Fruit fly (Drosophila melanogaster) whole organism, embryonic: ENCODE measurements around the gene CG33791.

Experiments used
- Ada2b ChIP-seq: fragments of 200-800 bp; sonication (Bioruptor generic); IDR thresholded peaks from 2 replicates; pipeline ENCODE4 v1.3.6; 2022; ENCODE audit warnings: missing biosample characterization, missing genetic modification characterization
- CG10209 ChIP-seq: fragments of 200-800 bp; sonication (Bioruptor generic); optimal IDR thresholded peaks from 3 replicates; lab custom pipeline; 2017; ENCODE audit warnings: missing biosample characterization, mild to moderate bottlenecking, missing genetic modification characterization, missing genetic modification reagents
- CG11456 ChIP-seq: fragments of 200-800 bp; sonication (Bioruptor generic); IDR thresholded peaks from 3 replicates; pipeline ENCODE4 v1.3.6; 2022; ENCODE audit warnings: missing biosample characterization, missing genetic modification characterization
- CG12659 ChIP-seq: fragments of 200-800 bp; sonication (Bioruptor generic); optimal IDR thresholded peaks from 3 replicates; lab custom pipeline; 2017; ENCODE audit warnings: mild to moderate bottlenecking, missing biosample characterization, missing genetic modification reagents, missing genetic modification characterization
- CG13424 ChIP-seq: fragments of 200-800 bp; sonication (Bioruptor generic); optimal IDR thresholded peaks from 2 replicates; lab custom pipeline; 2019; ENCODE audit warnings: missing biosample characterization, mild to moderate bottlenecking, missing genetic modification characterization, moderate library complexity
- CG13775 ChIP-seq: fragments of 200-800 bp; sonication (Bioruptor generic); optimal IDR thresholded peaks from 3 replicates; lab custom pipeline; 2017; ENCODE audit warnings: missing biosample characterization, mild to moderate bottlenecking, missing genetic modification characterization
- CG14014 ChIP-seq: fragments of 200-800 bp; sonication (Bioruptor generic); IDR thresholded peaks from 2 replicates; pipeline ENCODE4 v1.3.6; 2022; ENCODE audit warnings: missing biosample characterization, missing genetic modification characterization
- CG14667 ChIP-seq: fragments of 200-800 bp; sonication (Bioruptor generic); IDR thresholded peaks from 2 replicates; pipeline ENCODE4 v1.3.6; 2022; ENCODE audit warnings: missing biosample characterization, missing genetic modification characterization
- CG14965 ChIP-seq: fragments of 200-800 bp; sonication (Bioruptor generic); optimal IDR thresholded peaks from 2 replicates; lab custom pipeline; 2016; ENCODE audit warnings: missing biosample characterization, missing genetic modification characterization, borderline replicate concordance
- CG15269 ChIP-seq: fragments of 200-800 bp; sonication (Bioruptor generic); optimal IDR thresholded peaks from 2 replicates; lab custom pipeline; 2018; ENCODE audit warnings: missing biosample characterization, mild to moderate bottlenecking, missing genetic modification characterization, moderate library complexity
- CG16863 ChIP-seq: fragments of 200-800 bp; sonication (Bioruptor generic); optimal IDR thresholded peaks from 3 replicates; lab custom pipeline; 2016; ENCODE audit warnings: missing biosample characterization, missing genetic modification characterization
- CG17328 ChIP-seq: fragments of 200-800 bp; sonication (Bioruptor generic); IDR thresholded peaks from 2 replicates; pipeline ENCODE4 v1.3.6; 2022; ENCODE audit warnings: missing biosample characterization, missing genetic modification characterization
- CG18619 ChIP-seq: fragments of 200-800 bp; sonication (Bioruptor generic); optimal IDR thresholded peaks from 3 replicates; lab custom pipeline; 2017; ENCODE audit warnings: missing biosample characterization, mild to moderate bottlenecking, missing genetic modification characterization
- CG2889 ChIP-seq: fragments of 200-800 bp; sonication (Bioruptor generic); IDR thresholded peaks from 3 replicates; pipeline ENCODE4 v1.3.6; 2022; ENCODE audit warnings: missing biosample characterization, missing genetic modification characterization
- CG31441 ChIP-seq: fragments of 200-800 bp; sonication (Bioruptor generic); IDR thresholded peaks from 2 replicates; pipeline ENCODE4 v1.3.6; 2022; ENCODE audit warnings: missing biosample characterization, missing genetic modification characterization
- CG34376 ChIP-seq: fragments of 200-800 bp; sonication (Bioruptor generic); optimal IDR thresholded peaks from 2 replicates; lab custom pipeline; 2018; ENCODE audit warnings: missing biosample characterization, mild to moderate bottlenecking, missing genetic modification characterization
- CG4424 ChIP-seq: fragments of 200-800 bp; sonication (Bioruptor generic); optimal IDR thresholded peaks from 3 replicates; lab custom pipeline; 2016; ENCODE audit warnings: missing biosample characterization, missing genetic modification characterization
- CG7357 ChIP-seq: fragments of 200-800 bp; sonication (Bioruptor generic); IDR thresholded peaks from 3 replicates; pipeline ENCODE4 v1.3.6; 2022; ENCODE audit warnings: missing biosample characterization, missing genetic modification characterization
- CG7372 ChIP-seq: fragments of 200-800 bp; sonication (Bioruptor generic); IDR thresholded peaks from 2 replicates; pipeline ENCODE4 v1.3.6; 2022; ENCODE audit warnings: missing biosample characterization, missing genetic modification characterization
- CG9727 ChIP-seq: fragments of 200-800 bp; sonication (Bioruptor generic); optimal IDR thresholded peaks from 3 replicates; lab custom pipeline; 2017; ENCODE audit warnings: missing biosample characterization, mild to moderate bottlenecking, missing genetic modification characterization
- HLH4C ChIP-seq: fragments of 200-800 bp; sonication (Bioruptor generic); IDR thresholded peaks from 3 replicates; pipeline ENCODE4 v1.3.6; 2022; ENCODE audit warnings: missing biosample characterization, missing genetic modification characterization; ENCODE audit not compliant: partially characterized antibody
- NFAT ChIP-seq: fragments of 200-800 bp; sonication (Bioruptor generic); IDR thresholded peaks from 2 replicates; pipeline ENCODE4 v1.3.6; 2022; ENCODE audit warnings: missing biosample characterization, missing genetic modification characterization
- NfI ChIP-seq: fragments of 200-800 bp; sonication (Bioruptor generic); optimal IDR thresholded peaks from 3 replicates; lab custom pipeline; 2018; ENCODE audit warnings: missing biosample characterization, mild to moderate bottlenecking, missing genetic modification characterization, moderate library complexity
- Pdp1 ChIP-seq, 2 experiments: fragments of 200-800 bp; sonication (Bioruptor generic); optimal IDR thresholded peaks; 3 replicates each; lab custom pipeline; 2016; ENCODE audit warnings: missing biosample characterization in 2 of 2, missing genetic modification characterization in 2 of 2, mild to moderate bottlenecking in 1 of 2, moderate library complexity in 1 of 2
- Ravus ChIP-seq: fragments of 200-800 bp; sonication (Bioruptor generic); IDR thresholded peaks from 2 replicates; pipeline ENCODE4 v1.3.6; 2022; ENCODE audit warnings: missing biosample characterization, missing genetic modification characterization
- Sox102F ChIP-seq: fragments of 200-800 bp; sonication (Bioruptor generic); optimal IDR thresholded peaks from 2 replicates; lab custom pipeline; 2018; ENCODE audit warnings: missing biosample characterization, mild to moderate bottlenecking, missing genetic modification characterization, moderate library complexity
- TFAM ChIP-seq: fragments of 200-800 bp; sonication (Bioruptor generic); optimal IDR thresholded peaks from 2 replicates; lab custom pipeline; 2017; ENCODE audit warnings: missing biosample characterization, missing genetic modification characterization, inconsistent platforms
- Xbp1 ChIP-seq: fragments of 200-800 bp; sonication (Bioruptor generic); optimal IDR thresholded peaks from 3 replicates; lab custom pipeline; 2016; ENCODE audit warnings: missing biosample characterization, mild to moderate bottlenecking, missing genetic modification characterization
- abd-A ChIP-seq: fragments of 200-800 bp; sonication (Bioruptor generic); optimal IDR thresholded peaks from 3 replicates; lab custom pipeline; 2019; ENCODE audit warnings: missing biosample characterization, mild to moderate bottlenecking, missing genetic modification characterization, moderate library complexity
- br ChIP-seq: fragments of >200 bp; optimal IDR thresholded peaks from 2 replicates; lab custom pipeline; 2017
- chif ChIP-seq, 2 experiments: fragments of 200-800 bp; sonication (Bioruptor generic); optimal IDR thresholded peaks; 3 replicates each; lab custom pipeline; 2016; ENCODE audit warnings: missing biosample characterization in 2 of 2, missing genetic modification characterization in 2 of 2
- dysf ChIP-seq: fragments of 200-800 bp; sonication (Bioruptor generic); IDR thresholded peaks from 3 replicates; pipeline ENCODE4 v1.3.6; 2022; ENCODE audit warnings: missing biosample characterization, missing genetic modification characterization
- fd96Cb ChIP-seq: fragments of 200-800 bp; sonication (Bioruptor generic); optimal IDR thresholded peaks from 2 replicates; lab custom pipeline; 2018; ENCODE audit warnings: missing biosample characterization, mild to moderate bottlenecking, missing genetic modification characterization, moderate library complexity
- gfzf ChIP-seq: fragments of 200-800 bp; sonication (Bioruptor generic); optimal IDR thresholded peaks from 2 replicates; lab custom pipeline; 2016; ENCODE audit warnings: missing biosample characterization, mild to moderate bottlenecking, missing genetic modification characterization, moderate library complexity
- grau ChIP-seq: fragments of 200-800 bp; optimal IDR thresholded peaks from 3 replicates; lab custom pipeline; 2019; ENCODE audit warnings: missing biosample characterization, mild to moderate bottlenecking, missing genetic modification characterization, moderate library complexity
- ind ChIP-seq: fragments of 200-800 bp; sonication (Bioruptor generic); optimal IDR thresholded peaks from 3 replicates; lab custom pipeline; 2016; ENCODE audit warnings: missing biosample characterization, missing genetic modification characterization
- klu ChIP-seq: fragments of 200-800 bp; sonication (Bioruptor generic); IDR thresholded peaks from 2 replicates; pipeline ENCODE4 v1.3.6; 2022; ENCODE audit warnings: missing biosample characterization, missing genetic modification characterization
- lilli ChIP-seq: fragments of 200-800 bp; sonication (Bioruptor generic); optimal IDR thresholded peaks from 3 replicates; lab custom pipeline; 2016; ENCODE audit warnings: missing biosample characterization, missing genetic modification characterization
- lmd ChIP-seq: fragments of 200-800 bp; sonication (Bioruptor generic); IDR thresholded peaks from 2 replicates; pipeline ENCODE4 v1.3.6; 2022; ENCODE audit warnings: missing biosample characterization, missing genetic modification characterization
- mam ChIP-seq: fragments of 200-800 bp; sonication (Bioruptor generic); optimal IDR thresholded peaks from 3 replicates; lab custom pipeline; 2016; ENCODE audit warnings: missing biosample characterization, missing genetic modification characterization
- nmo ChIP-seq: fragments of 200-800 bp; sonication (Bioruptor generic); optimal IDR thresholded peaks from 2 replicates; lab custom pipeline; 2018; ENCODE audit warnings: missing biosample characterization, mild to moderate bottlenecking, missing genetic modification characterization, moderate library complexity
- pho ChIP-seq: fragments of 200-800 bp; sonication (Bioruptor generic); optimal IDR thresholded peaks from 2 replicates; lab custom pipeline; 2016; ENCODE audit warnings: missing biosample characterization, missing genetic modification characterization
- prd ChIP-seq, 3 experiments: fragments of >200 bp in 2 of 3; fragments of 200-800 bp in 1 of 3; sonication (Bioruptor generic) in 1 of 3; optimal IDR thresholded peaks in 2 of 3; IDR thresholded peaks in 1 of 3; 2 replicates in 2 of 3; 3 replicates in 1 of 3; pipeline versions ENCODE4 v1.3.6 to Lab custom; 2017 to 2022; ENCODE audit warnings: missing biosample characterization in 1 of 3, missing genetic modification characterization in 1 of 3
- sug ChIP-seq: fragments of 200-800 bp; optimal IDR thresholded peaks from 2 replicates; lab custom pipeline; 2019; ENCODE audit warnings: missing biosample characterization, mild to moderate bottlenecking, missing genetic modification characterization, moderate library complexity
- tin ChIP-seq: fragments of 200-800 bp; sonication (Bioruptor generic); optimal IDR thresholded peaks from 3 replicates; lab custom pipeline; 2016; ENCODE audit warnings: missing biosample characterization, missing genetic modification characterization
- tio ChIP-seq: fragments of 200-800 bp; sonication (Bioruptor generic); optimal IDR thresholded peaks from 2 replicates; lab custom pipeline; 2017; ENCODE audit warnings: missing biosample characterization, missing genetic modification characterization, inconsistent platforms
- ttk ChIP-seq: fragments of 200-800 bp; sonication (Bioruptor generic); IDR thresholded peaks from 2 replicates; pipeline ENCODE4 v2.1.2; 2022; ENCODE audit warnings: missing biosample characterization, missing genetic modification characterization
- twi ChIP-seq: fragments of 200-800 bp; optimal IDR thresholded peaks from 2 replicates; lab custom pipeline; 2019; ENCODE audit warnings: missing biosample characterization, mild to moderate bottlenecking, missing genetic modification characterization, moderate library complexity
- tx ChIP-seq: fragments of 200-800 bp; sonication (Bioruptor generic); optimal IDR thresholded peaks from 2 replicates; lab custom pipeline; 2016; ENCODE audit warnings: missing biosample characterization, missing genetic modification characterization
- wor ChIP-seq: fragments of 200-800 bp; sonication (Bioruptor generic); IDR thresholded peaks from 2 replicates; pipeline ENCODE4 v1.3.6; 2022; ENCODE audit warnings: missing biosample characterization, missing genetic modification characterization

Gene CG33791

dm6 chr3L:1609611-1610010 is 6.9 kb downstream of the CG33791 start (continued):
- TF ChIP-seq Pdp1 (GFP tag; optimal IDR thresholded peaks at IDR 0.05; lab: Kevin White, UChicago) (peak in 1 of 2 experiments; percentile 46), CG17328 (GFP tag; lab: Robert Waterston, UW) (0 out of 2 replicates have a peak, but pooled peaks have one; percentile 20), lilli (GFP tag; lab: Kevin White, UChicago) (peak; percentile 59), abd-A (no peak), nmo (GFP tag; lab: Kevin White, UChicago) (peak; percentile 34), CG11456 (GFP tag; lab: Robert Waterston, UW) (peak; percentile 38; the same call in 1 of the 3 replicates), CG31441 (GFP tag; lab: Robert Waterston, UW) (peak; percentile 31; the same call in 1 of the 2 replicates), klu (GFP tag; lab: Robert Waterston, UW) (peak; percentile 54), NfI (GFP tag; lab: Kevin White, UChicago) (peak; percentile 21), CG18619 (peak; percentile 26), NFAT (GFP tag; lab: Robert Waterston, UW) (peak; percentile 55; the same call in 1 of the 2 replicates), CG9727 (GFP tag; lab: Kevin White, UChicago) (peak; percentile 55), Ada2b (GFP tag; lab: Robert Waterston, UW) (no peak; the same call in 1 of the 2 replicates), mam (GFP tag; lab: Kevin White, UChicago) (peak; percentile 45), Sox102F (peak; percentile 32), prd (optimal IDR thresholded peaks at IDR 0.05; lab: Kevin White, UChicago) (no peak), prd (GFP tag; IDR thresholded peaks at IDR 0.05; lab: Robert Waterston, UW) (peak; percentile 44; the same call in 1 of the 3 replicates), CG12659 (GFP tag; lab: Kevin White, UChicago) (peak; percentile 31), pho (GFP tag; lab: Kevin White, UChicago) (peak; percentile 46), CG10209 (peak; percentile 34), sug (no peak), CG14667 (peak; percentile 10; the same call in 1 of the 2 replicates), dysf (GFP tag; lab: Robert Waterston, UW) (peak; percentile 74), Xbp1 (GFP tag; lab: Kevin White, UChicago) (peak; percentile 25), HLH4C (GFP tag; lab: Robert Waterston, UW) (no peak), br (lab: Kevin White, UChicago) (no peak), CG14965 (GFP tag; lab: Kevin White, UChicago) (no peak), CG7357 (GFP tag; lab: Robert Waterston, UW) (0 out of 3 replicates have a peak, but pooled peaks have one; percentile 30), ttk (no peak), tx (GFP tag; lab: Kevin White, UChicago) (no peak), CG13424 (peak; percentile 5), grau (tag; lab: Kevin White, UChicago) (peak; percentile 64), CG14014 (GFP tag; lab: Robert Waterston, UW) (peak; percentile 54), CG2889 (GFP tag; lab: Robert Waterston, UW) (0 out of 3 replicates have a peak, but pooled peaks have one; percentile 14), ind (GFP tag; lab: Kevin White, UChicago) (peak; percentile 48), chif (GFP tag; optimal IDR thresholded peaks at IDR 0.05; lab: Kevin White, UChicago) (peak in 1 of 2 experiments; percentile 13), tin (GFP tag; lab: Kevin White, UChicago) (no peak), CG34376 (GFP tag; lab: Kevin White, UChicago) (no peak), TFAM (GFP tag; lab: Kevin White, UChicago) (no peak), CG4424 (peak; percentile 12), lmd (GFP tag; lab: Robert Waterston, UW) (peak; percentile 68; the same call in 1 of the 2 replicates), wor (GFP tag; lab: Robert Waterston, UW) (peak; percentile 26; the same call in 1 of the 2 replicates), Ravus (GFP tag; lab: Robert Waterston, UW) (peak; percentile 18; the same call in 1 of the 2 replicates), CG16863 (GFP tag; lab: Kevin White, UChicago) (peak; percentile 19), twi (tag; lab: Kevin White, UChicago) (no peak), CG7372 (GFP tag; lab: Robert Waterston, UW) (peak; percentile 48; the same call in 1 of the 2 replicates), tio (GFP tag; lab: Kevin White, UChicago) (no peak), CG13775 (GFP tag; lab: Kevin White, UChicago) (peak; percentile 46), gfzf (GFP tag; lab: Kevin White, UChicago) (no peak), fd96Cb (tag; lab: Kevin White, UChicago) (peak; percentile 15), CG15269 (peak; percentile 53)
